Worm (Caenorhabditis elegans): ENCODE data around the gene R05F9.7.

ce11 chrII:4873029-4873428, 13.0 kb upstream of the R05F9.7 start, which contains the start of gene col-73:
- TF ChIP-seq lin-13 (GFP tag; optimal IDR thresholded peaks at IDR 0.05) (no peak), ztf-4 (tag; optimal IDR thresholded peaks at IDR 0.05) (no peak), nhr-12 (tag; optimal IDR thresholded peaks at IDR 0.05) (no peak), mep-1 (tag; optimal IDR thresholded peaks at IDR 0.05) (no peak), egl-13 (tag; optimal IDR thresholded peaks at IDR 0.05) (no peak)

Measured in whole organism, L1 larva.